Fruit fly (Drosophila melanogaster) whole organism, embryonic: ENCODE results near the gene CG15725.

ENCODE experiments used
- Asciz ChIP-seq: fragments of 200-800 bp; sonication (Bioruptor generic); optimal IDR thresholded peaks from 2 replicates; lab custom pipeline; 2017; ENCODE audit warnings: missing biosample characterization, mild to moderate bottlenecking, missing genetic modification characterization, missing genetic modification reagents
- BEAF-32 ChIP-seq: fragments of 200-800 bp; sonication (Bioruptor generic); optimal IDR thresholded peaks from 3 replicates; lab custom pipeline; 2017; ENCODE audit warnings: missing biosample characterization, missing genetic modification characterization, mild to moderate bottlenecking, moderate library complexity, missing genetic modification reagents
- Bdp1 ChIP-seq: fragments of 200-800 bp; sonication (Bioruptor generic); optimal IDR thresholded peaks from 3 replicates; lab custom pipeline; 2016; ENCODE audit warnings: missing biosample characterization, missing genetic modification characterization
- Blimp-1 ChIP-seq: fragments of 200-800 bp; sonication (Bioruptor generic); optimal IDR thresholded peaks from 3 replicates; lab custom pipeline; 2018; ENCODE audit warnings: missing biosample characterization, missing genetic modification characterization, mild to moderate bottlenecking, moderate library complexity, missing genetic modification reagents
- CG10209 ChIP-seq: fragments of 200-800 bp; sonication (Bioruptor generic); optimal IDR thresholded peaks from 3 replicates; lab custom pipeline; 2017; ENCODE audit warnings: missing biosample characterization, mild to moderate bottlenecking, missing genetic modification characterization, missing genetic modification reagents
- CG11504 ChIP-seq: fragments of 200-800 bp; sonication (Bioruptor generic); optimal IDR thresholded peaks from 3 replicates; lab custom pipeline; 2019; ENCODE audit warnings: missing biosample characterization, mild to moderate bottlenecking, missing genetic modification characterization, moderate library complexity
- CG12071 ChIP-seq: fragments of 200-800 bp; sonication (Bioruptor generic); optimal IDR thresholded peaks from 3 replicates; lab custom pipeline; 2018; ENCODE audit warnings: missing biosample characterization, mild to moderate bottlenecking, missing genetic modification characterization
- CG13624 ChIP-seq: fragments of 200-800 bp; sonication (Bioruptor generic); optimal IDR thresholded peaks from 2 replicates; lab custom pipeline; 2016; ENCODE audit warnings: missing biosample characterization, missing genetic modification characterization
- CG13775 ChIP-seq: fragments of 200-800 bp; sonication (Bioruptor generic); optimal IDR thresholded peaks from 3 replicates; lab custom pipeline; 2017; ENCODE audit warnings: missing biosample characterization, mild to moderate bottlenecking, missing genetic modification characterization
- CG14050 ChIP-seq: fragments of 200-800 bp; sonication (Bioruptor generic); IDR thresholded peaks from 3 replicates; pipeline ENCODE4 v1.3.6; 2022; ENCODE audit warnings: missing biosample characterization, missing genetic modification characterization
- CG14710 ChIP-seq: fragments of 200-800 bp; sonication (Bioruptor generic); optimal IDR thresholded peaks from 3 replicates; lab custom pipeline; 2019; ENCODE audit warnings: missing biosample characterization, mild to moderate bottlenecking, missing genetic modification characterization, moderate library complexity
- CG15011 ChIP-seq: fragments of 200-800 bp; sonication (Bioruptor generic); optimal IDR thresholded peaks from 3 replicates; lab custom pipeline; 2018; ENCODE audit warnings: missing biosample characterization, mild to moderate bottlenecking, missing genetic modification characterization
- CG1603 ChIP-seq: fragments of 200-800 bp; sonication (Bioruptor generic); optimal IDR thresholded peaks from 2 replicates; lab custom pipeline; 2019; ENCODE audit warnings: missing biosample characterization, mild to moderate bottlenecking, missing genetic modification characterization, moderate library complexity
- CG17361 ChIP-seq: fragments of 200-800 bp; sonication (Bioruptor generic); IDR thresholded peaks from 3 replicates; pipeline ENCODE4 v1.3.6; 2022; ENCODE audit warnings: missing biosample characterization, missing genetic modification characterization
- CG2129 ChIP-seq: fragments of 200-800 bp; sonication (Bioruptor generic); IDR thresholded peaks from 2 replicates; pipeline ENCODE4 v1.3.6; 2022; ENCODE audit warnings: missing biosample characterization, missing genetic modification characterization; ENCODE audit not compliant: partially characterized antibody
- CG2202 ChIP-seq: fragments of 200-800 bp; sonication (Bioruptor generic); optimal IDR thresholded peaks from 2 replicates; lab custom pipeline; 2018; ENCODE audit warnings: missing biosample characterization, mild to moderate bottlenecking, missing genetic modification characterization
- CG2678 ChIP-seq: fragments of 200-800 bp; sonication (Bioruptor generic); optimal IDR thresholded peaks from 3 replicates; lab custom pipeline; 2019; ENCODE audit warnings: missing biosample characterization, mild to moderate bottlenecking, missing genetic modification characterization, moderate library complexity
- CG3065 ChIP-seq: fragments of 200-800 bp; sonication (Bioruptor generic); optimal IDR thresholded peaks from 2 replicates; lab custom pipeline; 2016; ENCODE audit warnings: missing biosample characterization, missing genetic modification characterization
- CG31365 ChIP-seq: fragments of 200-800 bp; sonication (Bioruptor generic); optimal IDR thresholded peaks from 2 replicates; lab custom pipeline; 2018; ENCODE audit warnings: missing biosample characterization, mild to moderate bottlenecking, missing genetic modification characterization
- CG31441 ChIP-seq: fragments of 200-800 bp; sonication (Bioruptor generic); IDR thresholded peaks from 2 replicates; pipeline ENCODE4 v1.3.6; 2022; ENCODE audit warnings: missing biosample characterization, missing genetic modification characterization
- CG5245 ChIP-seq: fragments of 200-800 bp; sonication (Bioruptor generic); optimal IDR thresholded peaks from 3 replicates; lab custom pipeline; 2016; ENCODE audit warnings: missing biosample characterization, missing genetic modification characterization
- CG6689 ChIP-seq: fragments of 200-800 bp; sonication (Bioruptor generic); IDR thresholded peaks from 2 replicates; pipeline ENCODE4 v1.3.6; 2022; ENCODE audit warnings: missing biosample characterization, missing genetic modification characterization
- CG8388 ChIP-seq: fragments of 200-800 bp; sonication (Bioruptor generic); optimal IDR thresholded peaks from 2 replicates; lab custom pipeline; 2019; ENCODE audit warnings: missing biosample characterization, mild to moderate bottlenecking, missing genetic modification characterization, moderate library complexity
- CG9727 ChIP-seq: fragments of 200-800 bp; sonication (Bioruptor generic); optimal IDR thresholded peaks from 3 replicates; lab custom pipeline; 2017; ENCODE audit warnings: missing biosample characterization, mild to moderate bottlenecking, missing genetic modification characterization
- CHES-1-like ChIP-seq: fragments of 200-800 bp; sonication (Bioruptor generic); optimal IDR thresholded peaks from 2 replicates; lab custom pipeline; 2016; ENCODE audit warnings: missing biosample characterization, missing genetic modification characterization
- CoRest ChIP-seq: fragments of 200-800 bp; sonication (Bioruptor generic); optimal IDR thresholded peaks from 3 replicates; lab custom pipeline; 2018; ENCODE audit warnings: missing biosample characterization, mild to moderate bottlenecking, missing genetic modification characterization, moderate library complexity
- Dek ChIP-seq: fragments of 200-800 bp; sonication (Bioruptor generic); optimal IDR thresholded peaks from 3 replicates; lab custom pipeline; 2019; ENCODE audit warnings: missing biosample characterization, mild to moderate bottlenecking, missing genetic modification characterization, moderate library complexity
- Doc2 ChIP-seq: fragments of 200-800 bp; sonication (Bioruptor generic); IDR thresholded peaks from 2 replicates; pipeline ENCODE4 v1.3.6; 2022; ENCODE audit warnings: missing biosample characterization, missing genetic modification characterization
- Ets65A ChIP-seq: fragments of 200-800 bp; sonication (Bioruptor generic); peaks from one replicate; lab custom pipeline; 2016; ENCODE audit warnings: missing biosample characterization, missing genetic modification characterization
- Hr39 ChIP-seq: fragments of >200 bp; optimal IDR thresholded peaks from 2 replicates; lab custom pipeline; 2017
- Hr78 ChIP-seq, 2 experiments: fragments of 200-800 bp in 1 of 2; fragments of >200 bp in 1 of 2; sonication (Bioruptor generic) in 1 of 2; optimal IDR thresholded peaks; 2 replicates each; lab custom pipeline; 2017 to 2019; ENCODE audit warnings: missing biosample characterization in 2 of 2, missing genetic modification characterization in 2 of 2, mild to moderate bottlenecking in 1 of 2, moderate library complexity in 1 of 2
- Meics ChIP-seq: fragments of 200-800 bp; sonication (Bioruptor generic); optimal IDR thresholded peaks from 2 replicates; lab custom pipeline; 2017; ENCODE audit warnings: missing biosample characterization, mild to moderate bottlenecking, missing genetic modification characterization
- Nf-YB ChIP-seq: fragments of 200-800 bp; sonication (Bioruptor generic); optimal IDR thresholded peaks from 3 replicates; lab custom pipeline; 2019; ENCODE audit warnings: missing biosample characterization, mild to moderate bottlenecking, missing genetic modification characterization, moderate library complexity
- Scr ChIP-seq: fragments of 200-800 bp; sonication (Bioruptor generic); IDR thresholded peaks from 2 replicates; pipeline ENCODE4 v1.3.6; 2022; ENCODE audit warnings: missing biosample characterization, missing genetic modification characterization; ENCODE audit not compliant: partially characterized antibody
- Taf1 ChIP-seq: fragments of 200-800 bp; sonication (Bioruptor generic); IDR thresholded peaks from 2 replicates; pipeline ENCODE4 v1.3.6; 2022; ENCODE audit warnings: missing biosample characterization, missing genetic modification characterization
- ap ChIP-seq: fragments of 200-800 bp; sonication (Bioruptor generic); IDR thresholded peaks from 2 replicates; pipeline ENCODE4 v1.3.6; 2022; ENCODE audit warnings: missing biosample characterization, missing genetic modification characterization
- bcd ChIP-seq: fragments of 200-800 bp; sonication (Bioruptor generic); optimal IDR thresholded peaks from 2 replicates; lab custom pipeline; 2017; ENCODE audit warnings: missing biosample characterization, mild to moderate bottlenecking, missing genetic modification characterization
- cato ChIP-seq: fragments of 200-800 bp; sonication (Bioruptor generic); optimal IDR thresholded peaks from 2 replicates; lab custom pipeline; 2016; ENCODE audit warnings: missing biosample characterization, missing genetic modification characterization, borderline replicate concordance
- corto ChIP-seq: fragments of 200-800 bp; sonication (Bioruptor generic); optimal IDR thresholded peaks from 2 replicates; lab custom pipeline; 2016; ENCODE audit warnings: missing biosample characterization, mild to moderate bottlenecking, missing genetic modification characterization, moderate library complexity
- dysf ChIP-seq: fragments of 200-800 bp; sonication (Bioruptor generic); IDR thresholded peaks from 3 replicates; pipeline ENCODE4 v1.3.6; 2022; ENCODE audit warnings: missing biosample characterization, missing genetic modification characterization
- exex ChIP-seq: fragments of 200-800 bp; sonication (Bioruptor generic); optimal IDR thresholded peaks from 4 replicates; lab custom pipeline; 2018; ENCODE audit warnings: missing biosample characterization, mild to moderate bottlenecking, missing genetic modification characterization, moderate library complexity
- grn ChIP-seq: fragments of 200-800 bp; sonication (Bioruptor generic); optimal IDR thresholded peaks from 3 replicates; lab custom pipeline; 2017; ENCODE audit warnings: missing biosample characterization, missing genetic modification characterization
- ham ChIP-seq: fragments of 200-800 bp; sonication (Bioruptor generic); IDR thresholded peaks from 2 replicates; pipeline ENCODE4 v1.3.6; 2022; ENCODE audit warnings: missing biosample characterization, missing genetic modification characterization
- mirr ChIP-seq: fragments of 200-800 bp; sonication (Bioruptor generic); optimal IDR thresholded peaks from 3 replicates; lab custom pipeline; 2018; ENCODE audit warnings: missing biosample characterization, mild to moderate bottlenecking, missing genetic modification characterization
- pb ChIP-seq: fragments of 200-800 bp; sonication (Bioruptor generic); optimal IDR thresholded peaks from 3 replicates; lab custom pipeline; 2016; ENCODE audit warnings: missing biosample characterization, missing genetic modification characterization
- sd ChIP-seq: fragments of 200-800 bp; sonication (Bioruptor generic); optimal IDR thresholded peaks from 3 replicates; lab custom pipeline; 2018; ENCODE audit warnings: missing biosample characterization, mild to moderate bottlenecking, missing genetic modification characterization, moderate library complexity
- so ChIP-seq: fragments of 200-800 bp; sonication (Bioruptor generic); IDR thresholded peaks from 3 replicates; pipeline ENCODE4 v1.3.6; 2022; ENCODE audit warnings: missing biosample characterization, missing genetic modification characterization
- ssp ChIP-seq: fragments of 200-800 bp; sonication (Bioruptor generic); IDR thresholded peaks from 2 replicates; pipeline ENCODE4 v1.3.6; 2022; ENCODE audit warnings: missing biosample characterization, missing genetic modification characterization
- tx ChIP-seq: fragments of 200-800 bp; sonication (Bioruptor generic); optimal IDR thresholded peaks from 2 replicates; lab custom pipeline; 2016; ENCODE audit warnings: missing biosample characterization, missing genetic modification characterization
- unpg ChIP-seq: fragments of 200-800 bp; sonication (Bioruptor generic); optimal IDR thresholded peaks from 3 replicates; lab custom pipeline; 2018; ENCODE audit warnings: missing biosample characterization, mild to moderate bottlenecking, missing genetic modification characterization, moderate library complexity

CG15725 gene

DNA sequence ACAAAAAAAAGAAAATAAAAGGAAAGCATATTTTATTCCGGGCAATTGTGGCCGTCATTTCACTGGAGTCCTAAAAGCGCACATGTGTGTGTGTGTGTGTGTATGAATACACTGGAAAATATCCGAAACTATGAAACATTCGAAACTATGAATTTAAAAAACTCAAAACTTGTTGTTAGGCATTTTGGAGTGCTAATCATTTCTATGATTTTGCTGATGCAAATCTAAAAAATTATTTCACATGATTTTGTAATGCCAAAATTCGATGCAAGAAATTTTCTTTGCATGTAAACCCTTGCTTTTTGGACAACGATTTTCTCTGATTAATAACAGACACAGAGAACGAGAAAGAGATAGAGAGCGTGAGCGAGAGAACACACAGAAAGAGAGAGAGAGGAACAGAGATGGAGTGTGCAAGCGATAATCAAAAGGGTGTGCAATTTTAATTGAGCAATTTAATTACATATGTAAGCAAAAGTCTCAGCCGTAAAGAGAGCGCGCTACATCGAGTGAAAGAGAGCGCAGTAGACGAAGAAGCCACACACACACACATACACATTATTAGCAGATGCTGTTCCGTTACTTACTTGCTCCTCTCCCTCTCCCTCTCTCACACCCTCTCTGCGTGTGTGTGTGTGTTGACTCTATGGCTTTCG lies 6.4 kb upstream of the CG15725 start (continued):
- TF ChIP-seq CG2202, result no peak
- TF ChIP-seq CoRest (tag; lab: Kevin White, UChicago), result peak; percentile 43
- no peak for TF ChIP-seq Doc2 (GFP tag; lab: Robert Waterston, UW)
- TF ChIP-seq ham (GFP tag; lab: Robert Waterston, UW), result no peak
- no peak for TF ChIP-seq ap
- no peak for TF ChIP-seq Hr78 (GFP tag; optimal IDR thresholded peaks at IDR 0.05; lab: Kevin White, UChicago)
- no peak for TF ChIP-seq CG5245 (GFP tag; lab: Kevin White, UChicago)
- 0 out of 3 replicates have a peak, but pooled peaks have one; percentile 24 for TF ChIP-seq dysf (GFP tag; lab: Robert Waterston, UW)
- no peak for TF ChIP-seq grn (GFP tag; lab: Kevin White, UChicago)
- peak; percentile 59 for TF ChIP-seq CG11504 (tag; lab: Kevin White, UChicago)
- peak; percentile 30 for TF ChIP-seq CG13624
- peak; percentile 23 for TF ChIP-seq Asciz (GFP tag; lab: Kevin White, UChicago)
- TF ChIP-seq CG6689 (GFP tag; lab: Robert Waterston, UW), result peak; percentile 44
- no peak for TF ChIP-seq pb (GFP tag; lab: Kevin White, UChicago)
- no peak for TF ChIP-seq Bdp1
- no peak for TF ChIP-seq CG3065 (GFP tag; lab: Kevin White, UChicago)
- TF ChIP-seq CG9727 (GFP tag; lab: Kevin White, UChicago), result peak; percentile 51
- TF ChIP-seq cato, result no peak
- 0 out of 3 replicates have a peak, but pooled peaks have one; percentile 34 for TF ChIP-seq CG17361 (GFP tag; lab: Robert Waterston, UW)
- TF ChIP-seq CG2129 (GFP tag; lab: Robert Waterston, UW), result no peak
- no peak for TF ChIP-seq exex (tag; lab: Kevin White, UChicago)
- TF ChIP-seq Blimp-1 (GFP tag; lab: Kevin White, UChicago), result peak; percentile 34
- TF ChIP-seq CG14050, result no peak
- TF ChIP-seq CG8388 (GFP tag; lab: Kevin White, UChicago), result no peak
- TF ChIP-seq so (GFP tag; lab: Robert Waterston, UW), result no peak
- TF ChIP-seq Taf1 (GFP tag; lab: Robert Waterston, UW), result no peak
- TF ChIP-seq CG10209 (GFP tag; lab: Kevin White, UChicago), result peak; percentile 8
- peak; percentile 46 for TF ChIP-seq CG31441 (GFP tag; lab: Robert Waterston, UW)
- peak; percentile 24 for TF ChIP-seq bcd (GFP tag; lab: Kevin White, UChicago)
- no peak for TF ChIP-seq Scr
- no peak for TF ChIP-seq mirr
- TF ChIP-seq CG14710 (tag; lab: Kevin White, UChicago), result peak; percentile 28
- TF ChIP-seq Meics (GFP tag; lab: Kevin White, UChicago), result peak; percentile 34
- TF ChIP-seq tx (GFP tag; lab: Kevin White, UChicago), result no peak
- no peak for TF ChIP-seq BEAF-32 (GFP tag; lab: Kevin White, UChicago)
- TF ChIP-seq CG12071 (GFP tag; lab: Kevin White, UChicago), result no peak
- peak; percentile 16 for TF ChIP-seq CG13775 (GFP tag; lab: Kevin White, UChicago)
- TF ChIP-seq CHES-1-like (GFP tag; lab: Kevin White, UChicago), result no peak
- TF ChIP-seq CG15011, result no peak
- no peak for TF ChIP-seq ssp (GFP tag; lab: Robert Waterston, UW)
- no peak for TF ChIP-seq Hr39 (lab: Kevin White, UChicago)
- no peak for TF ChIP-seq Nf-YB
- no peak for TF ChIP-seq sd
- peak; percentile 63 for TF ChIP-seq CG2678 (tag; lab: Kevin White, UChicago)
- TF ChIP-seq Dek (tag; lab: Kevin White, UChicago), result peak; percentile 16
- TF ChIP-seq CG31365, result no peak
- no peak for TF ChIP-seq corto (GFP tag; lab: Kevin White, UChicago)
- TF ChIP-seq Ets65A (GFP tag; lab: Kevin White, UChicago), result no peak
- TF ChIP-seq CG1603 (tag; lab: Kevin White, UChicago), result no peak
- peak; percentile 32 for TF ChIP-seq unpg (GFP tag; lab: Kevin White, UChicago)
